Fruit fly (Drosophila melanogaster) whole organism, adult: Measurements from ENCODE around the gene CG34308.

ENCODE experiments used
- CG11617 ChIP-seq: fragments of 200-800 bp; sonication (Bioruptor generic); optimal IDR thresholded peaks from 2 replicates; lab custom pipeline; 2017; ENCODE audit warnings: mild to moderate bottlenecking, missing biosample characterization, missing genetic modification reagents, missing genetic modification characterization
- CG12768 ChIP-seq: fragments of 200-800 bp; sonication (Bioruptor generic); optimal IDR thresholded peaks from 2 replicates; lab custom pipeline; 2017; ENCODE audit warnings: missing biosample characterization, missing genetic modification characterization, mild to moderate bottlenecking, moderate library complexity, missing genetic modification reagents
- CG14711 ChIP-seq: fragments of 200-800 bp; sonication (Bioruptor generic); optimal IDR thresholded peaks from 2 replicates; lab custom pipeline; 2018; ENCODE audit warnings: missing biosample characterization, mild to moderate bottlenecking, missing genetic modification characterization, moderate library complexity
- CG1620 ChIP-seq: fragments of 200-800 bp; sonication (Bioruptor generic); optimal IDR thresholded peaks from 2 replicates; lab custom pipeline; 2016; ENCODE audit warnings: missing biosample characterization, missing genetic modification characterization
- CG33017 ChIP-seq: fragments of 200-800 bp; sonication (Bioruptor generic); optimal IDR thresholded peaks from 2 replicates; lab custom pipeline; 2018; ENCODE audit warnings: missing biosample characterization, mild to moderate bottlenecking, missing genetic modification characterization, moderate library complexity
- CG5204 ChIP-seq: fragments of 200-800 bp; sonication (Bioruptor generic); optimal IDR thresholded peaks from 2 replicates; lab custom pipeline; 2016; ENCODE audit warnings: missing biosample characterization, missing genetic modification characterization
- CG7045 ChIP-seq: fragments of 200-800 bp; sonication (Bioruptor generic); optimal IDR thresholded peaks from 2 replicates; lab custom pipeline; 2017; ENCODE audit warnings: missing biosample characterization, mild to moderate bottlenecking, missing genetic modification characterization
- CG7101 ChIP-seq: fragments of 200-800 bp; sonication (Bioruptor generic); optimal IDR thresholded peaks from 2 replicates; lab custom pipeline; 2018; ENCODE audit warnings: missing biosample characterization, mild to moderate bottlenecking, missing genetic modification characterization, moderate library complexity
- Clk ChIP-seq: fragments of 200-800 bp; sonication (Bioruptor generic); optimal IDR thresholded peaks from 2 replicates; lab custom pipeline; 2017; ENCODE audit warnings: missing biosample characterization, missing genetic modification characterization
- Crg-1 ChIP-seq: fragments of 200-800 bp; sonication (Bioruptor generic); optimal IDR thresholded peaks from 2 replicates; lab custom pipeline; 2016; ENCODE audit warnings: missing biosample characterization, missing genetic modification characterization
- Hr96 ChIP-seq: fragments of 200-800 bp; sonication (Bioruptor generic); optimal IDR thresholded peaks from 2 replicates; lab custom pipeline; 2016; ENCODE audit warnings: missing biosample characterization, missing genetic modification characterization
- Mnt ChIP-seq: fragments of 200-800 bp; sonication (Bioruptor generic); optimal IDR thresholded peaks from 2 replicates; lab custom pipeline; 2016; ENCODE audit warnings: missing biosample characterization, mild to moderate bottlenecking, missing genetic modification characterization
- bab1 ChIP-seq: fragments of 200-800 bp; sonication (Bioruptor generic); optimal IDR thresholded peaks from 3 replicates; lab custom pipeline; 2019; ENCODE audit warnings: missing biosample characterization, mild to moderate bottlenecking, missing genetic modification characterization, moderate library complexity
- cic ChIP-seq: fragments of 200-800 bp; sonication (Bioruptor generic); optimal IDR thresholded peaks from 2 replicates; lab custom pipeline; 2017; ENCODE audit warnings: missing biosample characterization, mild to moderate bottlenecking, missing genetic modification characterization, moderate library complexity
- cnc ChIP-seq, 2 experiments: fragments of >200 bp; optimal IDR thresholded peaks; 2 replicates each; lab custom pipeline; 2017
- kay ChIP-seq: fragments of 200-800 bp; sonication (Bioruptor generic); peaks from one replicate; lab custom pipeline; 2016; ENCODE audit warnings: missing biosample characterization, missing genetic modification characterization, borderline replicate concordance
- ovo ChIP-seq: fragments of 200-800 bp; sonication (Bioruptor generic); optimal IDR thresholded peaks from 2 replicates; lab custom pipeline; 2016; ENCODE audit warnings: missing biosample characterization, missing genetic modification characterization
- pad ChIP-seq: fragments of 200-800 bp; sonication (Bioruptor generic); optimal IDR thresholded peaks from 3 replicates; lab custom pipeline; 2017; ENCODE audit warnings: missing biosample characterization, missing genetic modification characterization, mild to moderate bottlenecking, moderate library complexity, missing genetic modification reagents
- tj ChIP-seq: fragments of 200-800 bp; sonication (Bioruptor generic); optimal IDR thresholded peaks from 3 replicates; lab custom pipeline; 2017; ENCODE audit warnings: missing biosample characterization, mild to moderate bottlenecking, missing genetic modification characterization, moderate library complexity
- toe ChIP-seq: fragments of 200-800 bp; sonication (Bioruptor generic); optimal IDR thresholded peaks from 2 replicates; lab custom pipeline; 2016; ENCODE audit warnings: missing biosample characterization, missing genetic modification characterization

The CG34308 gene

dm6 chr3R:13070011-13070619 is 18.9 kb upstream of the CG34308 start:
- TF ChIP-seq CG5204 (GFP tag; lab: Kevin White, UChicago) (no peak), cic (GFP tag; lab: Kevin White, UChicago) (no peak), Hr96 (GFP tag; lab: Kevin White, UChicago) (no peak), CG7045 (no peak), toe (GFP tag; lab: Kevin White, UChicago) (no peak), CG12768 (GFP tag; lab: Kevin White, UChicago) (no peak), CG14711 (tag; lab: Kevin White, UChicago) (no peak), Crg-1 (no peak), CG1620 (GFP tag; lab: Kevin White, UChicago) (no peak), CG11617 (GFP tag; lab: Kevin White, UChicago) (no peak), Clk (GFP tag; lab: Kevin White, UChicago) (no peak), CG33017 (tag; lab: Kevin White, UChicago) (no peak)

- TF ChIP-seq pad (no peak), Crg-1 (no peak), toe (GFP tag; lab: Kevin White, UChicago) (no peak), CG5204 (GFP tag; lab: Kevin White, UChicago) (no peak), Clk (GFP tag; lab: Kevin White, UChicago) (no peak), CG7045 (no peak), CG14711 (tag; lab: Kevin White, UChicago) (no peak), CG12768 (GFP tag; lab: Kevin White, UChicago) (no peak), tj (GFP tag; lab: Kevin White, UChicago) (no peak), kay (GFP tag; lab: Kevin White, UChicago) (no peak), ovo (GFP tag; lab: Kevin White, UChicago) (no peak), Mnt (GFP tag; lab: Kevin White, UChicago) (no peak), CG11617 (GFP tag; lab: Kevin White, UChicago) (no peak), bab1 (GFP tag; lab: Kevin White, UChicago) (no peak), CG1620 (GFP tag; lab: Kevin White, UChicago) (no peak), cnc (optimal IDR thresholded peaks at IDR 0.05; lab: Kevin White, UChicago) (no peak), CG7101 (no peak), cic (GFP tag; lab: Kevin White, UChicago) (no peak)
These were observed 17.0 kb upstream of the CG34308 start for dm6 chr3R:13072052-13072451.

dm6 chr3R:13073174-13073573 is 15.9 kb upstream of the CG34308 start:
- TF ChIP-seq CG33017 (tag; lab: Kevin White, UChicago) (no peak), Mnt (GFP tag; lab: Kevin White, UChicago) (no peak), cnc (optimal IDR thresholded peaks at IDR 0.05; lab: Kevin White, UChicago) (no peak), CG5204 (GFP tag; lab: Kevin White, UChicago) (no peak), kay (GFP tag; lab: Kevin White, UChicago) (no peak), cic (GFP tag; lab: Kevin White, UChicago) (no peak), ovo (GFP tag; lab: Kevin White, UChicago) (no peak), bab1 (GFP tag; lab: Kevin White, UChicago) (no peak), toe (GFP tag; lab: Kevin White, UChicago) (no peak), pad (no peak), Crg-1 (no peak), CG7045 (no peak), Clk (GFP tag; lab: Kevin White, UChicago) (no peak), CG1620 (GFP tag; lab: Kevin White, UChicago) (no peak), CG14711 (tag; lab: Kevin White, UChicago) (no peak), tj (GFP tag; lab: Kevin White, UChicago) (no peak), CG12768 (GFP tag; lab: Kevin White, UChicago) (no peak), CG11617 (GFP tag; lab: Kevin White, UChicago) (no peak), Hr96 (GFP tag; lab: Kevin White, UChicago) (no peak)

- TF ChIP-seq tj (GFP tag; lab: Kevin White, UChicago) = no peak
- no peak for TF ChIP-seq Crg-1
- TF ChIP-seq ovo (GFP tag; lab: Kevin White, UChicago) = no peak
- TF ChIP-seq CG7101 = no peak
- TF ChIP-seq kay (GFP tag; lab: Kevin White, UChicago) = no peak
- no peak for TF ChIP-seq CG7045
These were observed 14.5 kb upstream of the CG34308 start for dm6 chr3R:13074588-13074987.

dm6 chr3R:13075728-13076127 is 13.3 kb upstream of the CG34308 start:
- no peak for TF ChIP-seq CG1620 (GFP tag; lab: Kevin White, UChicago)
- TF ChIP-seq Clk (GFP tag; lab: Kevin White, UChicago) = no peak
- TF ChIP-seq CG7045 = no peak
- no peak for TF ChIP-seq Mnt (GFP tag; lab: Kevin White, UChicago)
- TF ChIP-seq kay (GFP tag; lab: Kevin White, UChicago) = no peak
- no peak for TF ChIP-seq CG12768 (GFP tag; lab: Kevin White, UChicago)
- TF ChIP-seq Crg-1 = no peak
- no peak for TF ChIP-seq pad
- no peak for TF ChIP-seq CG33017 (tag; lab: Kevin White, UChicago)
- no peak for TF ChIP-seq tj (GFP tag; lab: Kevin White, UChicago)
- no peak for TF ChIP-seq CG5204 (GFP tag; lab: Kevin White, UChicago)
- no peak for TF ChIP-seq cnc (optimal IDR thresholded peaks at IDR 0.05; lab: Kevin White, UChicago)

- TF ChIP-seq CG14711 (tag; lab: Kevin White, UChicago) (no peak), CG12768 (GFP tag; lab: Kevin White, UChicago) (no peak), CG7101 (no peak), Hr96 (GFP tag; lab: Kevin White, UChicago) (no peak), Clk (GFP tag; lab: Kevin White, UChicago) (no peak), CG33017 (tag; lab: Kevin White, UChicago) (no peak), cic (GFP tag; lab: Kevin White, UChicago) (no peak), bab1 (GFP tag; lab: Kevin White, UChicago) (no peak), Mnt (GFP tag; lab: Kevin White, UChicago) (no peak), Crg-1 (no peak), CG11617 (GFP tag; lab: Kevin White, UChicago) (no peak), toe (GFP tag; lab: Kevin White, UChicago) (no peak), tj (GFP tag; lab: Kevin White, UChicago) (no peak), CG1620 (GFP tag; lab: Kevin White, UChicago) (no peak), pad (no peak), CG7045 (no peak), ovo (GFP tag; lab: Kevin White, UChicago) (no peak), CG5204 (GFP tag; lab: Kevin White, UChicago) (no peak), kay (GFP tag; lab: Kevin White, UChicago) (no peak), cnc (optimal IDR thresholded peaks at IDR 0.05; lab: Kevin White, UChicago) (no peak)
These were observed 11.8 kb upstream of the CG34308 start for dm6 chr3R:13077262-13077661.
